Worm (Caenorhabditis elegans): ENCODE results near the gene ilys-2.

The ilys-2 gene

ce11 chrIV:2467378-2467777 lies at the start of gene ilys-2:
ilys-2 (plus strand) TSS chrIV:2467678.
- no peak for TF ChIP-seq lin-13 (GFP tag; optimal IDR thresholded peaks at IDR 0.05)
- no peak for TF ChIP-seq xbp-1 (tag; optimal IDR thresholded peaks at IDR 0.05)
- no peak for TF ChIP-seq sup-37 (GFP tag; optimal IDR thresholded peaks at IDR 0.05)
- TF ChIP-seq ztf-11 (tag; optimal IDR thresholded peaks at IDR 0.05) = no peak
- TF ChIP-seq zip-4 (GFP tag; optimal IDR thresholded peaks at IDR 0.05) = no peak
- no peak for TF ChIP-seq unc-98 (GFP tag; IDR thresholded peaks at IDR 0.05)
- TF ChIP-seq nhr-19 (GFP tag; conservative IDR thresholded peaks at IDR 0.05) = no peak
- TF ChIP-seq lin-15B (tag; optimal IDR thresholded peaks at IDR 0.05) = no peak
- TF ChIP-seq C16A3.4 (tag; optimal IDR thresholded peaks at IDR 0.05) = no peak
- no peak for TF ChIP-seq ama-1 (optimal IDR thresholded peaks at IDR 0.05)
- TF ChIP-seq hlh-17 (GFP tag; optimal IDR thresholded peaks at IDR 0.05; ENCODE audit: borderline replicate concordance) = no peak

- TF ChIP-seq lir-3 (tag; optimal IDR thresholded peaks at IDR 0.05; ENCODE audit: poor library complexity) (no peak), Y116A8C.19 (tag; optimal IDR thresholded peaks at IDR 0.05; ENCODE audit: borderline replicate concordance) (no peak), unc-98 (GFP tag; IDR thresholded peaks at IDR 0.05) (no peak), pax-3 (tag; optimal IDR thresholded peaks at IDR 0.05) (no peak), jun-1 (tag; optimal IDR thresholded peaks at IDR 0.05) (no peak), xbp-1 (tag; optimal IDR thresholded peaks at IDR 0.05) (no peak), aly-2 (tag; optimal IDR thresholded peaks at IDR 0.05) (no peak), mdl-1 (tag; optimal IDR thresholded peaks at IDR 0.05) (no peak), blmp-1 (tag; optimal IDR thresholded peaks at IDR 0.05) (no peak), lin-14 (GFP tag; optimal IDR thresholded peaks at IDR 0.05) (no peak), efl-1 (optimal IDR thresholded peaks at IDR 0.05) (no peak), efl-1 (GFP tag; optimal IDR thresholded peaks at IDR 0.05 in 1 of 2) (no peak), ama-1 (optimal IDR thresholded peaks at IDR 0.05) (no peak), unc-86 (tag; optimal IDR thresholded peaks at IDR 0.05) (no peak)
These were observed 34.8 kb upstream of the ilys-2 start, which contains the start of gene C45G7.4 for ce11 chrIV:2432693-2433092. C45G7.4 (plus strand) TSS chrIV:2432993.

ce11 chrIV:2434366-2434765 lies 33.1 kb upstream of the ilys-2 start:
- TF ChIP-seq tbx-2 (tag; optimal IDR thresholded peaks at IDR 0.05) (no peak), Y116A8C.19 (tag; optimal IDR thresholded peaks at IDR 0.05; ENCODE audit: borderline replicate concordance) (no peak), nhr-90 (tag; optimal IDR thresholded peaks at IDR 0.05; ENCODE audit: poor library complexity) (no peak), pag-3 (tag; optimal IDR thresholded peaks at IDR 0.05; ENCODE audit: borderline replicate concordance, insufficient read depth) (no peak), elt-3 (tag; optimal IDR thresholded peaks at IDR 0.05) (no peak), nhr-85 (tag) (no peak), efl-3 (GFP tag; optimal IDR thresholded peaks at IDR 0.05) (no peak), nhr-237 (tag; optimal IDR thresholded peaks at IDR 0.05) (no peak), nhr-76 (tag; optimal IDR thresholded peaks at IDR 0.05) (no peak), C34B4.2 (tag; optimal IDR thresholded peaks at IDR 0.05) (no peak)

ce11 chrIV:2451233-2451632 lies 16.2 kb upstream of the ilys-2 start, which contains the start of gene C45G7.13:
C45G7.13 (minus strand) TSS chrIV:2451333.
- TF ChIP-seq alr-1 (tag; optimal IDR thresholded peaks at IDR 0.05; ENCODE audit: borderline replicate concordance) (no peak), ces-1 (GFP tag; optimal IDR thresholded peaks at IDR 0.05) (no peak), sptf-1 (tag; optimal IDR thresholded peaks at IDR 0.05) (no peak), mef-2 (tag; optimal IDR thresholded peaks at IDR 0.05) (no peak), pqm-1 (tag; optimal IDR thresholded peaks at IDR 0.05) (no peak), skn-1 (tag; optimal IDR thresholded peaks at IDR 0.05) (no peak), F16B12.6 (tag; optimal IDR thresholded peaks at IDR 0.05) (no peak), fkh-8 (tag; optimal IDR thresholded peaks at IDR 0.05) (no peak), unc-130 (tag; optimal IDR thresholded peaks at IDR 0.05) (no peak), aly-2 (tag; optimal IDR thresholded peaks at IDR 0.05) (no peak), unc-30 (tag; optimal IDR thresholded peaks at IDR 0.05) (no peak), nhr-84 (tag; optimal IDR thresholded peaks at IDR 0.05) (no peak), swsn-7 (tag; optimal IDR thresholded peaks at IDR 0.05) (no peak)

All from whole organism, L1 larva.